Fruit fly (Drosophila melanogaster) whole organism, prepupa: ENCODE results near the gene CG32225.

Source experiments
- Blimp-1 ChIP-seq: fragments of 200-800 bp; sonication (Bioruptor generic); optimal IDR thresholded peaks from 3 replicates; lab custom pipeline; 2017; ENCODE audit warnings: missing biosample characterization, missing genetic modification characterization, mild to moderate bottlenecking, moderate library complexity, missing genetic modification reagents
- CG10631 ChIP-seq: fragments of 200-800 bp; sonication (Bioruptor generic); optimal IDR thresholded peaks from 2 replicates; lab custom pipeline; 2016; ENCODE audit warnings: missing biosample characterization, missing genetic modification characterization
- CG10669 ChIP-seq: fragments of 200-800 bp; sonication (Bioruptor generic); optimal IDR thresholded peaks from 3 replicates; lab custom pipeline; 2018; ENCODE audit warnings: missing biosample characterization, mild to moderate bottlenecking, missing genetic modification characterization, moderate library complexity
- CG11294 ChIP-seq: fragments of 200-800 bp; sonication (Bioruptor generic); IDR thresholded peaks from 2 replicates; pipeline ENCODE4 v1.3.6; 2022; ENCODE audit warnings: missing biosample characterization, missing genetic modification characterization
- CG11762 ChIP-seq: fragments of 200-800 bp; sonication (Bioruptor generic); optimal IDR thresholded peaks from 3 replicates; lab custom pipeline; 2016; ENCODE audit warnings: missing biosample characterization, missing genetic modification characterization; ENCODE audit not compliant: insufficient read depth
- CG15336 ChIP-seq: fragments of 200-800 bp; sonication (Bioruptor generic); IDR thresholded peaks from 2 replicates; pipeline ENCODE4 v1.3.6; 2022; ENCODE audit warnings: missing biosample characterization, missing genetic modification characterization
- CG31627 ChIP-seq: fragments of 200-800 bp; sonication (Bioruptor generic); optimal IDR thresholded peaks from 3 replicates; lab custom pipeline; 2016; ENCODE audit warnings: missing biosample characterization, missing genetic modification characterization
- CG34406 ChIP-seq: fragments of 200-800 bp; sonication (Bioruptor generic); optimal IDR thresholded peaks from 3 replicates; lab custom pipeline; 2016; ENCODE audit warnings: missing biosample characterization, missing genetic modification characterization
- CG6276 ChIP-seq: fragments of 200-800 bp; sonication (Bioruptor generic); optimal IDR thresholded peaks from 2 replicates; lab custom pipeline; 2017; ENCODE audit warnings: missing biosample characterization, mild to moderate bottlenecking, missing genetic modification characterization
- CG6792 ChIP-seq: fragments of 200-800 bp; sonication (Bioruptor generic); optimal IDR thresholded peaks from 3 replicates; lab custom pipeline; 2016; ENCODE audit warnings: missing biosample characterization, missing genetic modification characterization
- CG6808 ChIP-seq: fragments of 200-800 bp; sonication (Bioruptor generic); optimal IDR thresholded peaks from 3 replicates; lab custom pipeline; 2017; ENCODE audit warnings: missing biosample characterization, missing genetic modification characterization, mild to moderate bottlenecking, moderate library complexity, missing genetic modification reagents
- CG7368 ChIP-seq: fragments of 200-800 bp; sonication (Bioruptor generic); optimal IDR thresholded peaks from 3 replicates; lab custom pipeline; 2016; ENCODE audit warnings: missing biosample characterization, missing genetic modification characterization
- CG8632 ChIP-seq: fragments of 200-800 bp; sonication (Bioruptor generic); optimal IDR thresholded peaks from 3 replicates; lab custom pipeline; 2016; ENCODE audit warnings: missing biosample characterization, missing genetic modification characterization
- Eip75B ChIP-seq: fragments of 200-800 bp; sonication (Bioruptor generic); optimal IDR thresholded peaks from 3 replicates; lab custom pipeline; 2016; ENCODE audit warnings: missing biosample characterization, missing genetic modification characterization
- Eip78C ChIP-seq: fragments of 200-800 bp; sonication (Bioruptor generic); peaks from one replicate; lab custom pipeline; 2016; ENCODE audit warnings: missing biosample characterization, missing genetic modification characterization
- Eip93F ChIP-seq: fragments of 200-800 bp; sonication (Bioruptor generic); optimal IDR thresholded peaks from 2 replicates; lab custom pipeline; 2016; ENCODE audit warnings: missing biosample characterization, mild to moderate bottlenecking, missing genetic modification characterization
- Ets21C ChIP-seq: fragments of 200-800 bp; sonication (Bioruptor generic); optimal IDR thresholded peaks from 3 replicates; lab custom pipeline; 2016; ENCODE audit warnings: missing biosample characterization, missing genetic modification characterization
- Gug ChIP-seq: fragments of 200-800 bp; sonication (Bioruptor generic); IDR thresholded peaks from 2 replicates; pipeline ENCODE4 v1.3.6; 2022; ENCODE audit warnings: missing biosample characterization, missing genetic modification characterization
- Hr39 ChIP-seq: fragments of 200-800 bp; sonication (Bioruptor generic); optimal IDR thresholded peaks from 2 replicates; lab custom pipeline; 2016; ENCODE audit warnings: missing biosample characterization, missing genetic modification characterization
- Hr4 ChIP-seq: fragments of 200-800 bp; sonication (Bioruptor generic); optimal IDR thresholded peaks from 3 replicates; lab custom pipeline; 2016; ENCODE audit warnings: missing biosample characterization, missing genetic modification characterization
- Lpt ChIP-seq: fragments of 200-800 bp; sonication (Bioruptor generic); optimal IDR thresholded peaks from 3 replicates; lab custom pipeline; 2016; ENCODE audit warnings: missing biosample characterization, missing genetic modification characterization
- Smox ChIP-seq: fragments of 200-800 bp; sonication (Bioruptor generic); optimal IDR thresholded peaks from 3 replicates; lab custom pipeline; 2016; ENCODE audit warnings: missing biosample characterization, missing genetic modification characterization
- Sox102F ChIP-seq: fragments of 200-800 bp; sonication (Bioruptor generic); optimal IDR thresholded peaks from 2 replicates; lab custom pipeline; 2016; ENCODE audit warnings: missing biosample characterization, mild to moderate bottlenecking, missing genetic modification characterization
- Sox15 ChIP-seq: fragments of 200-800 bp; sonication (Bioruptor generic); optimal IDR thresholded peaks from 3 replicates; lab custom pipeline; 2016; ENCODE audit warnings: missing biosample characterization, missing genetic modification characterization
- achi ChIP-seq: fragments of 200-800 bp; sonication (Bioruptor generic); optimal IDR thresholded peaks from 3 replicates; lab custom pipeline; 2016; ENCODE audit warnings: missing biosample characterization, missing genetic modification characterization
- acj6 ChIP-seq: fragments of 200-800 bp; sonication (Bioruptor generic); optimal IDR thresholded peaks from 3 replicates; lab custom pipeline; 2016; ENCODE audit warnings: missing biosample characterization, missing genetic modification characterization
- cyc ChIP-seq: fragments of 200-800 bp; sonication (Bioruptor generic); optimal IDR thresholded peaks from 3 replicates; lab custom pipeline; 2016; ENCODE audit warnings: missing biosample characterization, missing genetic modification characterization
- dac ChIP-seq: fragments of 200-800 bp; sonication (Bioruptor generic); optimal IDR thresholded peaks from 2 replicates; lab custom pipeline; 2017; ENCODE audit warnings: missing biosample characterization, mild to moderate bottlenecking, missing genetic modification characterization
- eg ChIP-seq: fragments of 200-800 bp; sonication (Bioruptor generic); IDR thresholded peaks from 3 replicates; pipeline ENCODE4 v1.3.6; 2022; ENCODE audit warnings: missing biosample characterization, missing genetic modification characterization
- esn ChIP-seq: fragments of 200-800 bp; sonication (Bioruptor generic); optimal IDR thresholded peaks from 2 replicates; lab custom pipeline; 2016; ENCODE audit warnings: missing biosample characterization, mild to moderate bottlenecking, missing genetic modification characterization, moderate library complexity
- fd59A ChIP-seq: fragments of 200-800 bp; sonication (Bioruptor generic); optimal IDR thresholded peaks from 2 replicates; lab custom pipeline; 2017; ENCODE audit warnings: missing biosample characterization, mild to moderate bottlenecking, missing genetic modification characterization, missing genetic modification reagents
- lz ChIP-seq: fragments of 200-800 bp; sonication (Bioruptor generic); optimal IDR thresholded peaks from 3 replicates; lab custom pipeline; 2016; ENCODE audit warnings: missing biosample characterization, missing genetic modification characterization
- salr ChIP-seq, 2 experiments: fragments of 200-800 bp; sonication (Bioruptor generic); optimal IDR thresholded peaks; 3 replicates each; lab custom pipeline; 2016 to 2018; ENCODE audit warnings: missing biosample characterization in 2 of 2, missing genetic modification characterization in 2 of 2, mild to moderate bottlenecking in 1 of 2
- spab ChIP-seq: fragments of 200-800 bp; sonication (Bioruptor generic); optimal IDR thresholded peaks from 2 replicates; lab custom pipeline; 2017; ENCODE audit warnings: missing biosample characterization, mild to moderate bottlenecking, missing genetic modification characterization, missing genetic modification reagents
- ss ChIP-seq, 2 experiments: fragments of 200-800 bp; sonication (Bioruptor generic); optimal IDR thresholded peaks; 2 replicates in 1 of 2; 3 replicates in 1 of 2; lab custom pipeline; 2017 to 2018; ENCODE audit warnings: mild to moderate bottlenecking in 2 of 2, missing biosample characterization in 2 of 2, missing genetic modification characterization in 2 of 2, moderate library complexity in 1 of 2
- svp ChIP-seq: fragments of 200-800 bp; sonication (Bioruptor generic); peaks from one replicate; lab custom pipeline; 2016; ENCODE audit warnings: missing biosample characterization, missing genetic modification characterization
- topi ChIP-seq: fragments of 200-800 bp; sonication (Bioruptor generic); optimal IDR thresholded peaks from 3 replicates; lab custom pipeline; 2016; ENCODE audit warnings: missing biosample characterization, missing genetic modification characterization
- vri ChIP-seq: fragments of 200-800 bp; sonication (Bioruptor generic); optimal IDR thresholded peaks from 3 replicates; lab custom pipeline; 2016; ENCODE audit warnings: missing biosample characterization, mild to moderate bottlenecking, missing genetic modification characterization

Gene CG32225

DNA sequence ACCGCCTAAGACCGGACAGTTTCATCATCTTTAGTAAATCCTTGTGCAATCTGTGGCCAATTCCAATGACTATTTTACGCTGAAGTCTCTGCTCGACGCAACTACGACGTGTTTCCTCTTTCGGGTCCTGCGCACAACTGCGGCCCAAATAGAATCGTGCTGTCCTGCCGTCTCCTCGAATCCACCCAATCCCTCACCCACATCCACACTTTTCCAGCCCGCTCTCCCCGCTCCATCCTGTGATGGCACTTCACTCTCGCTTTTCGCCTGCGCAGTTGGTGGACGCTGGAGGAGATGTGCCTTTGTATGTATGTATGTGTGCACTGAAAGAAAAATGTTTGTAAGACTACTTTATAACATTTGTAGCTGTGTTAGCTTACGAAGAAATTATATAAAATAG is at the start of gene CG32225:
TSS of gene CG32225 (minus strand) at position 142 of the 400 bp plus-strand sequence.
- TF ChIP-seq CG10631 (GFP tag; lab: Kevin White, UChicago) (no peak), Eip93F (GFP tag; lab: Kevin White, UChicago) (no peak), CG6276 (no peak), ss (GFP tag; optimal IDR thresholded peaks at IDR 0.05; lab: Kevin White, UChicago) (no peak), CG7368 (GFP tag; lab: Kevin White, UChicago) (peak; percentile 31), Eip78C (GFP tag; lab: Kevin White, UChicago) (peak; percentile 47), Hr4 (peak; percentile 6), Sox102F (GFP tag; lab: Kevin White, UChicago) (no peak), cyc (no peak)

- no peak for TF ChIP-seq Sox102F (GFP tag; lab: Kevin White, UChicago)
- peak; percentile 98 for TF ChIP-seq svp (GFP tag; lab: Kevin White, UChicago)
- TF ChIP-seq Smox (GFP tag; lab: Kevin White, UChicago) = no peak
Measured at dm6 chr3L:20354872-20355271, 48.8 kb upstream of the CG32225 start.

DNA sequence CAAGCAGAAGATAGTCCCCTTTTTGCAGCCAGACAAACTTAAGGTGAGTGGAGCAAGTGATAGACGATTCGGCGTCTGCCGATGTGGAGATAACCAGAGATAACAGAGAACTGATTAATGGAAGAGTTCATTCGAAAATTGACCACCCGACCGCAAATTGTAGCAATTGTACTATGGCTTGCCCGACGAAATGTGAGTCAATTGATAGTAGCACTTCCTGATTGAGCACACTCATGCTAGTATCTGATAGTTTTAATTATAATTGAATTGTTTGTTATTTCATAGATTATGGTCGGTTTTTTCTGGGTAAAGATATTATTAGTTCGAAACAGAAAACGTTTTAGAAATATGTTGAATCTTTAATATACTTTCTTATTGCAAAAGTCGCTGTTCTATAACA is 48.3 kb upstream of the CG32225 start:
- no peak for TF ChIP-seq Gug

DNA sequence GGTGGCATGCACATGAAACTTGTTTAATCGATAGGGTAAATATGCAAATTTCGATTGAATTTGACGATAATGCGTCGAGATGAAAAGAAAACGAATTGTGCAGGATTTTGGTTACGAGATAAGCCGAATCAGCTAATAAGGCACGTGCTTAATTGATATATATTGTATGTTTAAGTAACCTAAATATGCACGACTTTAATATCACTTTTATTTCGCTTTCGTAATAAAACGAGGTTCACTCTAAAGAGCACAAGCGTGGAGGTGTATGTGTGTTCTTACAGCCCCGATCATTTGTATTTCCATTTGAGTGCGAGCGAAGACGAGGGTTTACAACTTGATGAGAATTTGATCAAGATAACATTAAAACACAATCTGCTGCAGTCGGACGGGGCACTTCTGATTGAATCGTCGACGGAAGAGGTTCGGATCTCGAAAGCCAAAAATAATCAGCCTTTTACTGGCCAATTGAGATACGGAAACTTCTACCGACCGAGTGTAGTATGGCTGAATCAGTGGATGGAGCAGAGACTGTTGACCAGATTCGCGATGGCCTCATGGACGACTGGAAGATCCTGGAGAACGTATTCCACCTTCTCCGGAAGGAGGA is 47.7 kb upstream of the CG32225 start:
- peak; percentile 8 for TF ChIP-seq CG31627 (GFP tag; lab: Kevin White, UChicago)
- TF ChIP-seq CG15336 (GFP tag; lab: Robert Waterston, UW) = peak; percentile 48
- TF ChIP-seq esn (GFP tag; lab: Kevin White, UChicago) = peak; percentile 30
- no peak for TF ChIP-seq cyc
- TF ChIP-seq vri = peak; percentile 46
- TF ChIP-seq CG34406 (GFP tag; lab: Kevin White, UChicago) = no peak
- no peak for TF ChIP-seq eg
- TF ChIP-seq svp (GFP tag; lab: Kevin White, UChicago) = peak; percentile 85
- peak; percentile 6 for TF ChIP-seq CG11762 (GFP tag; lab: Kevin White, UChicago)
- TF ChIP-seq Eip93F (GFP tag; lab: Kevin White, UChicago) = peak; percentile 19

- TF ChIP-seq spab (GFP tag; lab: Kevin White, UChicago) (no peak), Eip75B (no peak), Hr4 (no peak), Hr39 (GFP tag; lab: Kevin White, UChicago) (no peak), Gug (no peak), CG6808 (GFP tag; lab: Kevin White, UChicago) (no peak), eg (no peak), CG8632 (GFP tag; lab: Kevin White, UChicago) (no peak), CG34406 (GFP tag; lab: Kevin White, UChicago) (no peak), esn (GFP tag; lab: Kevin White, UChicago) (no peak), CG7368 (GFP tag; lab: Kevin White, UChicago) (no peak), Sox15 (GFP tag; lab: Kevin White, UChicago) (no peak), salr (GFP tag; optimal IDR thresholded peaks at IDR 0.05; lab: Kevin White, UChicago) (no peak)
Measured at dm6 chr3L:20353149-20353548, 47.1 kb upstream of the CG32225 start, which contains the start of gene CG5618. TSS of gene CG5618 (plus strand) at chr3L:20353449.

dm6 chr3L:20349333-20349924 is 43.3 kb upstream of the CG32225 start:
- TF ChIP-seq achi (GFP tag; lab: Kevin White, UChicago) = no peak
- no peak for TF ChIP-seq CG6792 (GFP tag; lab: Kevin White, UChicago)
- TF ChIP-seq Eip93F (GFP tag; lab: Kevin White, UChicago) = no peak
- TF ChIP-seq CG31627 (GFP tag; lab: Kevin White, UChicago) = no peak
- TF ChIP-seq topi (GFP tag; lab: Kevin White, UChicago) = no peak
- TF ChIP-seq lz = no peak
- no peak for TF ChIP-seq fd59A
- no peak for TF ChIP-seq CG11762 (GFP tag; lab: Kevin White, UChicago)
- TF ChIP-seq eg = no peak
- no peak for TF ChIP-seq Hr4
- no peak for TF ChIP-seq dac
- TF ChIP-seq Lpt = no peak
- TF ChIP-seq CG11294 (GFP tag; lab: Robert Waterston, UW) = no peak
- TF ChIP-seq Ets21C (GFP tag; lab: Kevin White, UChicago) = no peak
- TF ChIP-seq Eip75B = peak; percentile 13
- TF ChIP-seq Blimp-1 (GFP tag; lab: Kevin White, UChicago) = no peak
- TF ChIP-seq Eip78C (GFP tag; lab: Kevin White, UChicago) = peak; percentile 73
- no peak for TF ChIP-seq esn (GFP tag; lab: Kevin White, UChicago)
- TF ChIP-seq CG10669 (GFP tag; lab: Kevin White, UChicago) = no peak
- no peak for TF ChIP-seq CG34406 (GFP tag; lab: Kevin White, UChicago)
- no peak for TF ChIP-seq CG8632 (GFP tag; lab: Kevin White, UChicago)
- TF ChIP-seq CG7368 (GFP tag; lab: Kevin White, UChicago) = no peak
- TF ChIP-seq acj6 (GFP tag; lab: Kevin White, UChicago) = no peak
